Fruit fly (Drosophila melanogaster) whole organism, embryonic: ENCODE measurements around the gene sage.

Experiments used
- B-H1 ChIP-seq: fragments of 200-800 bp; sonication (Bioruptor generic); IDR thresholded peaks from 3 replicates; pipeline ENCODE4 v1.3.6; 2022; ENCODE audit warnings: missing biosample characterization, missing genetic modification characterization
- C15 ChIP-seq: fragments of 200-800 bp; sonication (Bioruptor generic); IDR thresholded peaks from 3 replicates; pipeline ENCODE4 v1.3.6; 2022; ENCODE audit warnings: missing biosample characterization, missing genetic modification characterization
- CG10267 ChIP-seq: fragments of 200-800 bp; sonication (Bioruptor generic); optimal IDR thresholded peaks from 2 replicates; lab custom pipeline; 2018; ENCODE audit warnings: missing biosample characterization, mild to moderate bottlenecking, missing genetic modification characterization, moderate library complexity
- CG10274 ChIP-seq: fragments of 200-800 bp; sonication (Bioruptor generic); optimal IDR thresholded peaks from 3 replicates; lab custom pipeline; 2017; ENCODE audit warnings: missing biosample characterization, mild to moderate bottlenecking, missing genetic modification characterization
- CG10431 ChIP-seq: fragments of 200-800 bp; sonication (Bioruptor generic); optimal IDR thresholded peaks from 3 replicates; lab custom pipeline; 2018; ENCODE audit warnings: missing biosample characterization, mild to moderate bottlenecking, missing genetic modification characterization
- CG11456 ChIP-seq: fragments of 200-800 bp; sonication (Bioruptor generic); IDR thresholded peaks from 3 replicates; pipeline ENCODE4 v1.3.6; 2022; ENCODE audit warnings: missing biosample characterization, missing genetic modification characterization
- CG11504 ChIP-seq: fragments of 200-800 bp; sonication (Bioruptor generic); optimal IDR thresholded peaks from 3 replicates; lab custom pipeline; 2019; ENCODE audit warnings: missing biosample characterization, mild to moderate bottlenecking, missing genetic modification characterization, moderate library complexity
- CG12299 ChIP-seq: fragments of 200-800 bp; sonication (Bioruptor generic); optimal IDR thresholded peaks from 2 replicates; lab custom pipeline; 2018; ENCODE audit warnings: missing biosample characterization, mild to moderate bottlenecking, missing genetic modification characterization
- CG12659 ChIP-seq: fragments of 200-800 bp; sonication (Bioruptor generic); optimal IDR thresholded peaks from 3 replicates; lab custom pipeline; 2017; ENCODE audit warnings: mild to moderate bottlenecking, missing biosample characterization, missing genetic modification reagents, missing genetic modification characterization
- CG14014 ChIP-seq: fragments of 200-800 bp; sonication (Bioruptor generic); IDR thresholded peaks from 2 replicates; pipeline ENCODE4 v1.3.6; 2022; ENCODE audit warnings: missing biosample characterization, missing genetic modification characterization
- CG1602 ChIP-seq: fragments of 200-800 bp; sonication (Bioruptor generic); optimal IDR thresholded peaks from 3 replicates; lab custom pipeline; 2016; ENCODE audit warnings: missing biosample characterization, missing genetic modification characterization
- CG17359 ChIP-seq: fragments of 200-800 bp; sonication (Bioruptor generic); optimal IDR thresholded peaks from 3 replicates; lab custom pipeline; 2018; ENCODE audit warnings: missing biosample characterization, mild to moderate bottlenecking, missing genetic modification characterization, moderate library complexity
- CG17802 ChIP-seq: fragments of 200-800 bp; sonication (Bioruptor generic); optimal IDR thresholded peaks from 2 replicates; lab custom pipeline; 2018; ENCODE audit warnings: missing biosample characterization, mild to moderate bottlenecking, missing genetic modification characterization, moderate library complexity
- CG17912 ChIP-seq: fragments of 200-800 bp; sonication (Bioruptor generic); optimal IDR thresholded peaks from 2 replicates; lab custom pipeline; 2018; ENCODE audit warnings: missing biosample characterization, mild to moderate bottlenecking, missing genetic modification characterization
- CG31224 ChIP-seq: fragments of 200-800 bp; sonication (Bioruptor generic); IDR thresholded peaks from 2 replicates; pipeline ENCODE4 v1.3.6; 2022; ENCODE audit warnings: missing biosample characterization, missing genetic modification characterization
- CG31441 ChIP-seq: fragments of 200-800 bp; sonication (Bioruptor generic); IDR thresholded peaks from 2 replicates; pipeline ENCODE4 v1.3.6; 2022; ENCODE audit warnings: missing biosample characterization, missing genetic modification characterization
- CG34224 ChIP-seq: fragments of 200-800 bp; sonication (Bioruptor generic); IDR thresholded peaks from 3 replicates; pipeline ENCODE4 v1.3.6; 2022; ENCODE audit warnings: missing biosample characterization, missing genetic modification characterization; ENCODE audit not compliant: partially characterized antibody
- CG34422 ChIP-seq: fragments of 200-800 bp; sonication (Bioruptor generic); IDR thresholded peaks from 3 replicates; pipeline ENCODE4 v1.3.6; 2022; ENCODE audit warnings: missing biosample characterization, missing genetic modification characterization
- CG42726 ChIP-seq: fragments of 200-800 bp; sonication (Bioruptor generic); IDR thresholded peaks from 2 replicates; pipeline ENCODE4 v1.3.6; 2022; ENCODE audit warnings: missing biosample characterization, missing genetic modification characterization; ENCODE audit not compliant: partially characterized antibody
- CG4360 ChIP-seq: fragments of 200-800 bp; sonication (Bioruptor generic); IDR thresholded peaks from 2 replicates; pipeline ENCODE4 v1.3.6; 2022; ENCODE audit warnings: missing biosample characterization, missing genetic modification characterization
- CG6175 ChIP-seq: fragments of 200-800 bp; sonication (Bioruptor generic); IDR thresholded peaks from 3 replicates; pipeline ENCODE4 v1.3.6; 2022; ENCODE audit warnings: missing biosample characterization, missing genetic modification characterization
- CG7556 ChIP-seq: fragments of 200-800 bp; sonication (Bioruptor generic); optimal IDR thresholded peaks from 2 replicates; lab custom pipeline; 2017; ENCODE audit warnings: missing biosample characterization, mild to moderate bottlenecking, missing genetic modification characterization
- CG9727 ChIP-seq: fragments of 200-800 bp; sonication (Bioruptor generic); optimal IDR thresholded peaks from 3 replicates; lab custom pipeline; 2017; ENCODE audit warnings: missing biosample characterization, mild to moderate bottlenecking, missing genetic modification characterization
- CG9817 ChIP-seq: fragments of 200-800 bp; sonication (Bioruptor generic); optimal IDR thresholded peaks from 2 replicates; lab custom pipeline; 2018; ENCODE audit warnings: missing biosample characterization, mild to moderate bottlenecking, missing genetic modification characterization, moderate library complexity
- CG9876 ChIP-seq: fragments of 200-800 bp; sonication (Bioruptor generic); optimal IDR thresholded peaks from 2 replicates; lab custom pipeline; 2016; ENCODE audit warnings: missing biosample characterization, missing genetic modification characterization
- CTCF ChIP-seq: fragments of 200-800 bp; sonication (Bioruptor generic); optimal IDR thresholded peaks from 2 replicates; lab custom pipeline; 2017; ENCODE audit warnings: missing biosample characterization, mild to moderate bottlenecking, missing genetic modification characterization, moderate library complexity
- Dip2 ChIP-seq: fragments of 200-800 bp; sonication (Bioruptor generic); IDR thresholded peaks from 2 replicates; pipeline ENCODE4 v1.3.6; 2022; ENCODE audit warnings: missing biosample characterization, missing genetic modification characterization
- Drgx ChIP-seq: fragments of 200-800 bp; sonication (Bioruptor generic); IDR thresholded peaks from 2 replicates; pipeline ENCODE4 v1.3.6; 2022; ENCODE audit warnings: missing biosample characterization, missing genetic modification characterization
- Hsf ChIP-seq: fragments of 200-800 bp; sonication (Bioruptor generic); optimal IDR thresholded peaks from 3 replicates; lab custom pipeline; 2016; ENCODE audit warnings: missing biosample characterization, missing genetic modification characterization
- Nf-YB ChIP-seq: fragments of 200-800 bp; sonication (Bioruptor generic); optimal IDR thresholded peaks from 3 replicates; lab custom pipeline; 2019; ENCODE audit warnings: missing biosample characterization, mild to moderate bottlenecking, missing genetic modification characterization, moderate library complexity
- NfI ChIP-seq: fragments of 200-800 bp; sonication (Bioruptor generic); optimal IDR thresholded peaks from 3 replicates; lab custom pipeline; 2018; ENCODE audit warnings: missing biosample characterization, mild to moderate bottlenecking, missing genetic modification characterization, moderate library complexity
- Optix ChIP-seq: fragments of 200-800 bp; sonication (Bioruptor generic); IDR thresholded peaks from 3 replicates; pipeline ENCODE4 v1.3.6; 2022; ENCODE audit warnings: missing biosample characterization, missing genetic modification characterization
- Ptx1 ChIP-seq: fragments of 200-800 bp; sonication (Bioruptor generic); IDR thresholded peaks from 2 replicates; pipeline ENCODE4 v1.3.6; 2022; ENCODE audit warnings: missing biosample characterization, missing genetic modification characterization
- abd-A ChIP-seq: fragments of 200-800 bp; sonication (Bioruptor generic); optimal IDR thresholded peaks from 3 replicates; lab custom pipeline; 2019; ENCODE audit warnings: missing biosample characterization, mild to moderate bottlenecking, missing genetic modification characterization, moderate library complexity
- bsh ChIP-seq, 2 experiments: fragments of 200-800 bp; sonication (Bioruptor generic); optimal IDR thresholded peaks; 2 replicates each; lab custom pipeline; 2017 to 2018; ENCODE audit warnings: mild to moderate bottlenecking in 2 of 2, missing biosample characterization in 2 of 2, missing genetic modification characterization in 2 of 2, moderate library complexity in 1 of 2
- cato ChIP-seq: fragments of 200-800 bp; sonication (Bioruptor generic); optimal IDR thresholded peaks from 2 replicates; lab custom pipeline; 2016; ENCODE audit warnings: missing biosample characterization, missing genetic modification characterization, borderline replicate concordance
- dati ChIP-seq: fragments of 200-800 bp; sonication (Bioruptor generic); IDR thresholded peaks from 2 replicates; pipeline ENCODE4 v1.3.6; 2022; ENCODE audit warnings: missing biosample characterization, missing genetic modification characterization
- dimm ChIP-seq: fragments of 200-800 bp; sonication (Bioruptor generic); IDR thresholded peaks from 2 replicates; pipeline ENCODE4 v1.3.6; 2022; ENCODE audit warnings: missing biosample characterization, missing genetic modification characterization
- dmrt99B ChIP-seq: fragments of 200-800 bp; sonication (Bioruptor generic); optimal IDR thresholded peaks from 2 replicates; lab custom pipeline; 2018; ENCODE audit warnings: missing biosample characterization, mild to moderate bottlenecking, missing genetic modification characterization, moderate library complexity
- fd102C ChIP-seq: fragments of 200-800 bp; sonication (Bioruptor generic); optimal IDR thresholded peaks from 2 replicates; lab custom pipeline; 2018; ENCODE audit warnings: missing biosample characterization, mild to moderate bottlenecking, missing genetic modification characterization, moderate library complexity
- fd3F ChIP-seq: fragments of 200-800 bp; sonication (Bioruptor generic); optimal IDR thresholded peaks from 2 replicates; lab custom pipeline; 2018; ENCODE audit warnings: missing biosample characterization, mild to moderate bottlenecking, missing genetic modification characterization, moderate library complexity
- fru ChIP-seq: fragments of >200 bp; optimal IDR thresholded peaks from 2 replicates; lab custom pipeline; 2017
- grn ChIP-seq: fragments of 200-800 bp; sonication (Bioruptor generic); optimal IDR thresholded peaks from 3 replicates; lab custom pipeline; 2017; ENCODE audit warnings: missing biosample characterization, missing genetic modification characterization
- gsb-n ChIP-seq: fragments of 200-800 bp; sonication (Bioruptor generic); optimal IDR thresholded peaks from 3 replicates; lab custom pipeline; 2018; ENCODE audit warnings: missing biosample characterization, mild to moderate bottlenecking, missing genetic modification characterization
- ind ChIP-seq: fragments of 200-800 bp; sonication (Bioruptor generic); optimal IDR thresholded peaks from 3 replicates; lab custom pipeline; 2016; ENCODE audit warnings: missing biosample characterization, missing genetic modification characterization
- knrl ChIP-seq: fragments of 200-800 bp; sonication (Bioruptor generic); IDR thresholded peaks from 3 replicates; pipeline ENCODE4 v1.3.6; 2022; ENCODE audit warnings: missing biosample characterization, missing genetic modification characterization; ENCODE audit not compliant: partially characterized antibody
- luna ChIP-seq: fragments of 200-800 bp; sonication (Bioruptor generic); optimal IDR thresholded peaks from 2 replicates; lab custom pipeline; 2016; ENCODE audit warnings: missing biosample characterization, missing genetic modification characterization
- odd ChIP-seq: fragments of 200-800 bp; sonication (Bioruptor generic); optimal IDR thresholded peaks from 2 replicates; lab custom pipeline; 2017; ENCODE audit warnings: missing biosample characterization, mild to moderate bottlenecking, missing genetic modification characterization
- peb ChIP-seq: fragments of 200-800 bp; sonication (Bioruptor generic); IDR thresholded peaks from 2 replicates; pipeline ENCODE4 v1.3.6; 2022; ENCODE audit warnings: missing biosample characterization, missing genetic modification characterization
- pho ChIP-seq: fragments of 200-800 bp; sonication (Bioruptor generic); optimal IDR thresholded peaks from 2 replicates; lab custom pipeline; 2016; ENCODE audit warnings: missing biosample characterization, missing genetic modification characterization
- tup ChIP-seq: fragments of 200-800 bp; sonication (Bioruptor generic); optimal IDR thresholded peaks from 2 replicates; lab custom pipeline; 2016; ENCODE audit warnings: missing biosample characterization, mild to moderate bottlenecking, missing genetic modification characterization, moderate library complexity
- vvl ChIP-seq: fragments of 200-800 bp; sonication (Bioruptor generic); IDR thresholded peaks from 2 replicates; pipeline ENCODE4 v1.3.6; 2022; ENCODE audit warnings: missing biosample characterization, missing genetic modification characterization

sage gene

DNA sequence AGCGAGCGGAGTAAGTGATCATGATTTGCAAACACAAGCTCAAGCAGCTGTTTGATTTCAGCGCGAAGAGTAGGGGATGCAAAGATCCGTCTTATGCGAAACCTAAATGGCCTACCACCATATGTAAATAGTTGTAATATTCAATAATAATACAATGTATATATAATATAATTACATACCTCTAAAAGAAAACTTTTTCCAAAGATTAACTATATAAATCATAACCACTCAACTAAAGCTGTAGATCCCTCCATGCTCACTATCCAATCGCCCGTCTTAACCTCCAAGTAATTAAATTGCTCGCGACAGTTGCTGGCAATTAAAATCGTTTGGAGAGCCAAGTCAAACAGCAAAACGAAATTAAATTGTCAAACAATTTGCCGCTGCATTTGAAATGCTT, 36.6 kb downstream of the sage start (continued):
- TF ChIP-seq CG31224 (GFP tag; lab: Robert Waterston, UW) (peak; percentile 77), CG12659 (GFP tag; lab: Kevin White, UChicago) (peak; percentile 71), CG1602 (GFP tag; lab: Kevin White, UChicago) (peak; percentile 63), gsb-n (no peak), odd (GFP tag; lab: Kevin White, UChicago) (peak; percentile 38), dmrt99B (tag; lab: Kevin White, UChicago) (peak; percentile 84), CG7556 (GFP tag; lab: Kevin White, UChicago) (peak; percentile 76), NfI (GFP tag; lab: Kevin White, UChicago) (peak; percentile 64), Optix (GFP tag; lab: Robert Waterston, UW) (peak; percentile 52; the same call in 1 of the 3 replicates), vvl (GFP tag; lab: Robert Waterston, UW) (peak; percentile 65; the same call in 1 of the 2 replicates), B-H1 (GFP tag; lab: Robert Waterston, UW) (peak; percentile 75), CG31441 (GFP tag; lab: Robert Waterston, UW) (peak; percentile 83), CG11504 (tag; lab: Kevin White, UChicago) (peak; percentile 85), CG17912 (GFP tag; lab: Kevin White, UChicago) (no peak), CG34224 (GFP tag; lab: Robert Waterston, UW) (no peak), ind (GFP tag; lab: Kevin White, UChicago) (peak; percentile 80), CG9727 (GFP tag; lab: Kevin White, UChicago) (peak; percentile 79), bsh (GFP tag; optimal IDR thresholded peaks at IDR 0.05; lab: Kevin White, UChicago) (peak; percentile 28 to 54), fd102C (GFP tag; lab: Kevin White, UChicago) (no peak), CG10274 (peak; percentile 98), CG10431 (GFP tag; lab: Kevin White, UChicago) (no peak), fru (lab: Kevin White, UChicago) (no peak), CG4360 (GFP tag; lab: Robert Waterston, UW) (no peak), CG9817 (tag; lab: Kevin White, UChicago) (peak; percentile 64), C15 (GFP tag; lab: Robert Waterston, UW) (0 out of 3 replicates have a peak, but pooled peaks have one; percentile 30), CTCF (no peak), Dip2 (GFP tag; lab: Robert Waterston, UW) (0 out of 2 replicates have a peak, but pooled peaks have one; percentile 34), CG6175 (GFP tag; lab: Robert Waterston, UW) (peak; percentile 62; the same call in 2 of the 3 replicates), fd3F (GFP tag; lab: Kevin White, UChicago) (peak; percentile 74), CG17359 (tag; lab: Kevin White, UChicago) (peak; percentile 74), dati (GFP tag; lab: Robert Waterston, UW) (no peak), CG10267 (peak; percentile 51), tup (GFP tag; lab: Kevin White, UChicago) (no peak), cato (GFP tag; lab: Kevin White, UChicago) (no peak), CG14014 (GFP tag; lab: Robert Waterston, UW) (peak; percentile 74), CG17802 (no peak), knrl (GFP tag; lab: Robert Waterston, UW) (no peak), pho (GFP tag; lab: Kevin White, UChicago) (no peak), CG42726 (GFP tag; lab: Robert Waterston, UW) (no peak), luna (GFP tag; lab: Kevin White, UChicago) (no peak), Ptx1 (GFP tag; lab: Robert Waterston, UW) (peak; percentile 86), CG34422 (peak; percentile 83), abd-A (tag; lab: Kevin White, UChicago) (no peak), grn (GFP tag; lab: Kevin White, UChicago) (no peak), CG9876 (GFP tag; lab: Kevin White, UChicago) (no peak), CG11456 (GFP tag; lab: Robert Waterston, UW) (peak; percentile 81), Drgx (peak; percentile 95), Nf-YB (GFP tag; lab: Kevin White, UChicago) (no peak), Hsf (GFP tag; lab: Kevin White, UChicago) (peak; percentile 27), peb (no peak), dimm (GFP tag; lab: Robert Waterston, UW) (0 out of 2 replicates have a peak, but pooled peaks have one; percentile 16), CG12299 (tag; lab: Kevin White, UChicago) (no peak)
